Fruit fly (Drosophila melanogaster): ENCODE results near the gene Elp4.

DNA sequence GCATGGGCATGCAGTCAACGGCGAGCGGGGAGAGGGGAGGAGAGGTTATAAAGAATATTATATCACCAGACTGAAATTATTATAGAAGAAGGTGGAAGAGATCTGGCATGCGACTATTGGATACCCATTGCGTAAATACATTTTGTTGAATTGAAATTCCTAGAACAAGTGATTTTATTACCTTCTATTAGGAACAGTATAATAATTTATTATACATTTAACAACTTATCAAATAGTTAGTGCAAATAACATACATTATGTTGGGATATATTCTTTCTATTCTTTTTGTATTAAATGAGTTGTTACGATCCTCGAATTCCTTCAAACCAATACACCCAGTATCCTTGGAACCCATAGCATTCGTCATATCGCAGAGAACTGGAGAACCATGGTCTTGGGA, 45.7 kb upstream of the Elp4 start:
- no peak for TF ChIP-seq D1 (tag; optimal IDR thresholded peaks at IDR 0.05)
- TF ChIP-seq Pif1A (GFP tag; optimal IDR thresholded peaks at IDR 0.05) = no peak
- TF ChIP-seq CG14655 (GFP tag; optimal IDR thresholded peaks at IDR 0.05) = no peak
- no peak for TF ChIP-seq CG4496 (GFP tag; IDR thresholded peaks at IDR 0.05)
- TF ChIP-seq CG8301 (tag; optimal IDR thresholded peaks at IDR 0.05) = no peak
- TF ChIP-seq CG9948 (tag; optimal IDR thresholded peaks at IDR 0.05) = peak; percentile 20
- no peak for TF ChIP-seq EcR (GFP tag; optimal IDR thresholded peaks at IDR 0.05)
- TF ChIP-seq Snoo (tag; optimal IDR thresholded peaks at IDR 0.05) = no peak
- TF ChIP-seq gl (tag; optimal IDR thresholded peaks at IDR 0.05) = no peak
- TF ChIP-seq Pif1B (GFP tag; optimal IDR thresholded peaks at IDR 0.05) = no peak
- peak; percentile 79 for TF ChIP-seq CG8159 (tag; optimal IDR thresholded peaks at IDR 0.05)
- no peak for TF ChIP-seq CG10348 (GFP tag; IDR thresholded peaks at IDR 0.05)
- no peak for TF ChIP-seq CG12605 (GFP tag; IDR thresholded peaks at IDR 0.05)

Data from whole organism, pupa.